Fruit fly (Drosophila melanogaster): Measurements from ENCODE around the gene Ilp7.

The Ilp7 gene

dm6 chrX:3688576-3688975 is 21.2 kb downstream of the Ilp7 start:
- no peak for TF ChIP-seq Snoo (tag; optimal IDR thresholded peaks at IDR 0.05)
- no peak for TF ChIP-seq D1 (tag; optimal IDR thresholded peaks at IDR 0.05)
- no peak for TF ChIP-seq CG8301 (tag; optimal IDR thresholded peaks at IDR 0.05)
- no peak for TF ChIP-seq CG14655 (GFP tag; optimal IDR thresholded peaks at IDR 0.05)
- TF ChIP-seq rn (GFP tag; IDR thresholded peaks at IDR 0.05), result no peak
- no peak for TF ChIP-seq gl (tag; optimal IDR thresholded peaks at IDR 0.05)
- no peak for TF ChIP-seq CG13204 (GFP tag; optimal IDR thresholded peaks at IDR 0.05)
- no peak for TF ChIP-seq CG8159 (tag; optimal IDR thresholded peaks at IDR 0.05)
- TF ChIP-seq Pif1A (GFP tag; optimal IDR thresholded peaks at IDR 0.05), result no peak
- no peak for TF ChIP-seq CG34367 (tag; optimal IDR thresholded peaks at IDR 0.05)
- TF ChIP-seq CG4496 (GFP tag; IDR thresholded peaks at IDR 0.05), result no peak
- no peak for TF ChIP-seq Ets98B (GFP tag; IDR thresholded peaks at IDR 0.05)
- TF ChIP-seq CG9948 (tag; optimal IDR thresholded peaks at IDR 0.05), result no peak
- TF ChIP-seq CG10348 (GFP tag; IDR thresholded peaks at IDR 0.05), result no peak
- no peak for TF ChIP-seq CG12605 (GFP tag; IDR thresholded peaks at IDR 0.05)
- no peak for TF ChIP-seq CG15710 (tag; optimal IDR thresholded peaks at IDR 0.05)
- TF ChIP-seq CG32121 (GFP tag; IDR thresholded peaks at IDR 0.05), result no peak
- TF ChIP-seq EcR (GFP tag; optimal IDR thresholded peaks at IDR 0.05), result no peak
- TF ChIP-seq Pif1B (GFP tag; optimal IDR thresholded peaks at IDR 0.05), result no peak
- TF ChIP-seq CG17806 (tag; optimal IDR thresholded peaks at IDR 0.05), result no peak

- peak; percentile 6 for TF ChIP-seq CG8301 (tag; optimal IDR thresholded peaks at IDR 0.05)
- peak; percentile 1 for TF ChIP-seq CG34367 (tag; optimal IDR thresholded peaks at IDR 0.05)
- peak; percentile 63; the same call in 1 of the 3 replicates for TF ChIP-seq fd96Ca (GFP tag; IDR thresholded peaks at IDR 0.05)
- TF ChIP-seq Ets98B (GFP tag; IDR thresholded peaks at IDR 0.05), result peak; percentile 62; the same call in 1 of the 2 replicates
- TF ChIP-seq EcR (GFP tag; optimal IDR thresholded peaks at IDR 0.05), result peak; percentile 82
- TF ChIP-seq gl (tag; optimal IDR thresholded peaks at IDR 0.05), result peak; percentile 66
- no peak for TF ChIP-seq CG9948 (tag; optimal IDR thresholded peaks at IDR 0.05)
- peak; percentile 45 for TF ChIP-seq CG4496 (GFP tag; IDR thresholded peaks at IDR 0.05)
- TF ChIP-seq CG13204 (GFP tag; optimal IDR thresholded peaks at IDR 0.05), result peak; percentile 73
- no peak for TF ChIP-seq CG10348 (GFP tag; IDR thresholded peaks at IDR 0.05)
- peak; percentile 6 for TF ChIP-seq Pif1A (GFP tag; optimal IDR thresholded peaks at IDR 0.05)
- no peak for TF ChIP-seq Snoo (tag; optimal IDR thresholded peaks at IDR 0.05)
- TF ChIP-seq CG17806 (tag; optimal IDR thresholded peaks at IDR 0.05), result no peak
- 0 out of 2 replicates have a peak, but pooled peaks have one; percentile 58 for TF ChIP-seq CG32121 (GFP tag; IDR thresholded peaks at IDR 0.05)
- peak; percentile 22 for TF ChIP-seq CG14655 (GFP tag; optimal IDR thresholded peaks at IDR 0.05)
- no peak for TF ChIP-seq D1 (tag; optimal IDR thresholded peaks at IDR 0.05)
- TF ChIP-seq Pif1B (GFP tag; optimal IDR thresholded peaks at IDR 0.05), result peak; percentile 62
- peak; percentile 39 for TF ChIP-seq CG15710 (tag; optimal IDR thresholded peaks at IDR 0.05)
- TF ChIP-seq rn (GFP tag; IDR thresholded peaks at IDR 0.05), result no peak
- peak; percentile 86 for TF ChIP-seq CG12605 (GFP tag; IDR thresholded peaks at IDR 0.05)
- peak; percentile 32 for TF ChIP-seq CG8159 (tag; optimal IDR thresholded peaks at IDR 0.05)
These were observed 21.7 kb downstream of the Ilp7 start for dm6 chrX:3689079-3689478.

dm6 chrX:3690631-3691030 is 23.2 kb downstream of the Ilp7 start:
- peak; percentile 45 for TF ChIP-seq CG8159 (tag; optimal IDR thresholded peaks at IDR 0.05)
- TF ChIP-seq CG17806 (tag; optimal IDR thresholded peaks at IDR 0.05), result peak; percentile 18
- TF ChIP-seq CG10348 (GFP tag; IDR thresholded peaks at IDR 0.05), result no peak
- TF ChIP-seq CG8301 (tag; optimal IDR thresholded peaks at IDR 0.05), result peak; percentile 2
- no peak for TF ChIP-seq rn (GFP tag; IDR thresholded peaks at IDR 0.05)
- no peak for TF ChIP-seq Pif1A (GFP tag; optimal IDR thresholded peaks at IDR 0.05)
- peak; percentile 39 for TF ChIP-seq CG15710 (tag; optimal IDR thresholded peaks at IDR 0.05)
- TF ChIP-seq CG32121 (GFP tag; IDR thresholded peaks at IDR 0.05), result no peak
- peak; percentile 13 for TF ChIP-seq CG34367 (tag; optimal IDR thresholded peaks at IDR 0.05)
- TF ChIP-seq Snoo (tag; optimal IDR thresholded peaks at IDR 0.05), result peak; percentile 22
- peak; percentile 18 for TF ChIP-seq CG14655 (GFP tag; optimal IDR thresholded peaks at IDR 0.05)
- no peak for TF ChIP-seq Pif1B (GFP tag; optimal IDR thresholded peaks at IDR 0.05)
- TF ChIP-seq fd96Ca (GFP tag; IDR thresholded peaks at IDR 0.05), result no peak

- TF ChIP-seq Snoo (tag; optimal IDR thresholded peaks at IDR 0.05) (peak; percentile 72), Pif1B (GFP tag; optimal IDR thresholded peaks at IDR 0.05) (peak; percentile 75), CG12605 (GFP tag; IDR thresholded peaks at IDR 0.05) (peak; percentile 89), CG8159 (tag; optimal IDR thresholded peaks at IDR 0.05) (peak; percentile 82), CG4496 (GFP tag; IDR thresholded peaks at IDR 0.05) (peak; percentile 93), CG32121 (GFP tag; IDR thresholded peaks at IDR 0.05) (peak; percentile 94), CG17806 (tag; optimal IDR thresholded peaks at IDR 0.05) (peak; percentile 77), CG9948 (tag; optimal IDR thresholded peaks at IDR 0.05) (peak; percentile 78), gl (tag; optimal IDR thresholded peaks at IDR 0.05) (peak; percentile 59), fd96Ca (GFP tag; IDR thresholded peaks at IDR 0.05) (peak; percentile 92), Ets98B (GFP tag; IDR thresholded peaks at IDR 0.05) (peak; percentile 89), CG34367 (tag; optimal IDR thresholded peaks at IDR 0.05) (peak; percentile 76), CG14655 (GFP tag; optimal IDR thresholded peaks at IDR 0.05) (peak; percentile 90), EcR (GFP tag; optimal IDR thresholded peaks at IDR 0.05) (peak; percentile 81), CG10348 (GFP tag; IDR thresholded peaks at IDR 0.05) (peak; percentile 66), CG15710 (tag; optimal IDR thresholded peaks at IDR 0.05) (peak; percentile 79), CG13204 (GFP tag; optimal IDR thresholded peaks at IDR 0.05) (peak; percentile 61), Pif1A (GFP tag; optimal IDR thresholded peaks at IDR 0.05) (peak; percentile 87), CG8301 (tag; optimal IDR thresholded peaks at IDR 0.05) (peak; percentile 87), D1 (tag; optimal IDR thresholded peaks at IDR 0.05) (no peak), rn (GFP tag; IDR thresholded peaks at IDR 0.05) (peak; percentile 66)
These were observed 24.5 kb downstream of the Ilp7 start for dm6 chrX:3691623-3692553.

Data from whole organism, pupa.